Fruit fly (Drosophila melanogaster) whole organism: ENCODE measurements around the gene gdl.

Source experiments
- CG8478 ChIP-seq: fragments of >200 bp; optimal IDR thresholded peaks from 2 replicates; lab custom pipeline; 2018; ENCODE audit warnings: inconsistent platforms
- Dll ChIP-seq: fragments of >200 bp; optimal IDR thresholded peaks from 2 replicates; lab custom pipeline; 2017
- EcR ChIP-seq, 2 experiments: fragments of >200 bp; optimal IDR thresholded peaks; 2 replicates each; lab custom pipeline; 2017; ENCODE audit warnings: missing biosample characterization in 2 of 2, missing genetic modification characterization in 2 of 2, missing genetic modification reagents in 2 of 2
- pan ChIP-seq: fragments of >200 bp; optimal IDR thresholded peaks from 2 replicates; lab custom pipeline; 2017
- psq ChIP-seq: fragments of >200 bp; optimal IDR thresholded peaks from 2 replicates; lab custom pipeline; 2017

- TF ChIP-seq EcR (GFP tag; optimal IDR thresholded peaks at IDR 0.05; lab: Kevin White, UChicago) (no peak), CG8478 (no peak), psq (lab: Kevin White, UChicago) (no peak), Dll (lab: Kevin White, UChicago) (no peak), pan (no peak)
Observed at dm6 chr3L:15474010-15474409, 35.2 kb upstream of the gdl start, which contains the start of gene cocoon.
